Fruit fly (Drosophila melanogaster): Measurements from ENCODE around the gene corto.

The corto gene

dm6 chr3R:5065656-5066077, 21.2 kb downstream of the corto start:
- no peak for TF ChIP-seq CG34367 (tag; optimal IDR thresholded peaks at IDR 0.05)
- no peak for TF ChIP-seq gl (tag; optimal IDR thresholded peaks at IDR 0.05)
- no peak for TF ChIP-seq Ets98B (GFP tag; IDR thresholded peaks at IDR 0.05)
- no peak for TF ChIP-seq Pif1B (GFP tag; optimal IDR thresholded peaks at IDR 0.05)

dm6 chr3R:5064542-5065358, 22.1 kb downstream of the corto start:
- TF ChIP-seq Ets98B (GFP tag; IDR thresholded peaks at IDR 0.05) = 0 out of 2 replicates have a peak, but pooled peaks have one; percentile 13
- no peak for TF ChIP-seq CG17806 (tag; optimal IDR thresholded peaks at IDR 0.05)

- no peak for TF ChIP-seq rn (GFP tag; IDR thresholded peaks at IDR 0.05)
- no peak for TF ChIP-seq D1 (tag; optimal IDR thresholded peaks at IDR 0.05)
- TF ChIP-seq CG12605 (GFP tag; IDR thresholded peaks at IDR 0.05) = no peak
- TF ChIP-seq CG4496 (GFP tag; IDR thresholded peaks at IDR 0.05) = no peak
- TF ChIP-seq Snoo (tag; optimal IDR thresholded peaks at IDR 0.05) = no peak
- no peak for TF ChIP-seq CG13204 (GFP tag; optimal IDR thresholded peaks at IDR 0.05)
- TF ChIP-seq CG10348 (GFP tag; IDR thresholded peaks at IDR 0.05) = no peak
- no peak for TF ChIP-seq CG8159 (tag; optimal IDR thresholded peaks at IDR 0.05)
- TF ChIP-seq CG32121 (GFP tag; IDR thresholded peaks at IDR 0.05) = no peak
- TF ChIP-seq CG9948 (tag; optimal IDR thresholded peaks at IDR 0.05) = no peak
- TF ChIP-seq CG15710 (tag; optimal IDR thresholded peaks at IDR 0.05) = no peak
- TF ChIP-seq Ets98B (GFP tag; IDR thresholded peaks at IDR 0.05) = no peak
- no peak for TF ChIP-seq gl (tag; optimal IDR thresholded peaks at IDR 0.05)
- TF ChIP-seq CG34367 (tag; optimal IDR thresholded peaks at IDR 0.05) = no peak
- TF ChIP-seq CG14655 (GFP tag; optimal IDR thresholded peaks at IDR 0.05) = no peak
- no peak for TF ChIP-seq Pif1A (GFP tag; optimal IDR thresholded peaks at IDR 0.05)
Measured at dm6 chr3R:5063260-5063667, 23.6 kb downstream of the corto start.

dm6 chr3R:5062502-5062901, 24.4 kb downstream of the corto start:
- TF ChIP-seq CG34367 (tag; optimal IDR thresholded peaks at IDR 0.05) = no peak
- no peak for TF ChIP-seq CG32121 (GFP tag; IDR thresholded peaks at IDR 0.05)
- no peak for TF ChIP-seq D1 (tag; optimal IDR thresholded peaks at IDR 0.05)
- no peak for TF ChIP-seq CG17806 (tag; optimal IDR thresholded peaks at IDR 0.05)
- TF ChIP-seq Pif1A (GFP tag; optimal IDR thresholded peaks at IDR 0.05) = no peak
- TF ChIP-seq Ets98B (GFP tag; IDR thresholded peaks at IDR 0.05) = no peak
- no peak for TF ChIP-seq CG8301 (tag; optimal IDR thresholded peaks at IDR 0.05)
- no peak for TF ChIP-seq gl (tag; optimal IDR thresholded peaks at IDR 0.05)
- no peak for TF ChIP-seq Pif1B (GFP tag; optimal IDR thresholded peaks at IDR 0.05)
- TF ChIP-seq CG9948 (tag; optimal IDR thresholded peaks at IDR 0.05) = no peak
- no peak for TF ChIP-seq fd96Ca (GFP tag; IDR thresholded peaks at IDR 0.05)
- no peak for TF ChIP-seq CG8159 (tag; optimal IDR thresholded peaks at IDR 0.05)
- TF ChIP-seq CG12605 (GFP tag; IDR thresholded peaks at IDR 0.05) = no peak

dm6 chr3R:5061340-5061701, 25.6 kb downstream of the corto start:
- TF ChIP-seq Pif1A (GFP tag; optimal IDR thresholded peaks at IDR 0.05) (no peak), CG4496 (GFP tag; IDR thresholded peaks at IDR 0.05) (peak; percentile 62)

- TF ChIP-seq CG12605 (GFP tag; IDR thresholded peaks at IDR 0.05) (0 out of 2 replicates have a peak, but pooled peaks have one; percentile 47), CG10348 (GFP tag; IDR thresholded peaks at IDR 0.05) (0 out of 2 replicates have a peak, but pooled peaks have one; percentile 38), rn (GFP tag; IDR thresholded peaks at IDR 0.05) (peak; percentile 54), Pif1B (GFP tag; optimal IDR thresholded peaks at IDR 0.05) (peak; percentile 68), CG32121 (GFP tag; IDR thresholded peaks at IDR 0.05) (peak; percentile 7; the same call in 1 of the 2 replicates), Ets98B (GFP tag; IDR thresholded peaks at IDR 0.05) (peak; percentile 34; the same call in 1 of the 2 replicates), gl (tag; optimal IDR thresholded peaks at IDR 0.05) (peak; percentile 53), CG8301 (tag; optimal IDR thresholded peaks at IDR 0.05) (peak; percentile 84), CG13204 (GFP tag; optimal IDR thresholded peaks at IDR 0.05) (peak; percentile 45), CG15710 (tag; optimal IDR thresholded peaks at IDR 0.05) (peak; percentile 76), CG17806 (tag; optimal IDR thresholded peaks at IDR 0.05) (peak; percentile 73), fd96Ca (GFP tag; IDR thresholded peaks at IDR 0.05) (peak; percentile 20; the same call in 2 of the 3 replicates), D1 (tag; optimal IDR thresholded peaks at IDR 0.05) (peak; percentile 41), CG34367 (tag; optimal IDR thresholded peaks at IDR 0.05) (peak; percentile 64), Snoo (tag; optimal IDR thresholded peaks at IDR 0.05) (peak; percentile 72), CG9948 (tag; optimal IDR thresholded peaks at IDR 0.05) (peak; percentile 74), EcR (GFP tag; optimal IDR thresholded peaks at IDR 0.05) (peak; percentile 67), Pif1A (GFP tag; optimal IDR thresholded peaks at IDR 0.05) (peak; percentile 80), CG4496 (GFP tag; IDR thresholded peaks at IDR 0.05) (peak; percentile 14; the same call in 2 of the 3 replicates), CG8159 (tag; optimal IDR thresholded peaks at IDR 0.05) (peak; percentile 85), CG14655 (GFP tag; optimal IDR thresholded peaks at IDR 0.05) (peak; percentile 87)
Measured at dm6 chr3R:5060669-5061339, 26.1 kb downstream of the corto start.
